Worm (Caenorhabditis elegans) whole organism, L1 larva: ENCODE data around the gene ttn-1.
A peak's percentile ranks its signal among the peaks of the same experiment; 100 is the strongest.

Source experiments
- C34B4.2 ChIP-seq: sonication (generic microtip); optimal IDR thresholded peaks from 2 replicates; lab custom pipeline; 2017; ENCODE audit warnings: mild to moderate bottlenecking, missing genetic modification characterization, missing compliant biosample characterization
- aha-1 ChIP-seq: fragments of 150-350 bp; optimal IDR thresholded peaks from 2 replicates; lab custom pipeline; 2014; ENCODE audit warnings: missing biosample characterization, missing genetic modification characterization
- alr-1 ChIP-seq: fragments of 200-800 bp; sonication (Bioruptor generic); optimal IDR thresholded peaks from 2 replicates; lab custom pipeline; 2018; ENCODE audit warnings: borderline replicate concordance, mild to moderate bottlenecking, missing genetic modification characterization, missing compliant biosample characterization
- aly-2 ChIP-seq: fragments of 150-350 bp; optimal IDR thresholded peaks from 2 replicates; lab custom pipeline; 2014; ENCODE audit warnings: missing biosample characterization, missing genetic modification characterization
- ceh-63 ChIP-seq: fragments of 200-800 bp; sonication (Bioruptor generic); optimal IDR thresholded peaks from 2 replicates; lab custom pipeline; 2018; ENCODE audit warnings: mild to moderate bottlenecking, missing genetic modification characterization, missing compliant biosample characterization
- ceh-90 ChIP-seq: sonication (generic microtip); optimal IDR thresholded peaks from 2 replicates; lab custom pipeline; 2016; ENCODE audit warnings: missing genetic modification characterization, missing compliant biosample characterization
- dpl-1 ChIP-seq, 3 experiments: fragments of 150-350 bp in 2 of 3; sonication (generic microtip) in 1 of 3; optimal IDR thresholded peaks; 2 replicates each; lab custom pipeline; 2014 to 2017; ENCODE audit warnings: missing biosample characterization in 3 of 3, missing genetic modification characterization in 3 of 3, missing genetic modification reagents in 3 of 3
- dsc-1 ChIP-seq: sonication (generic microtip); optimal IDR thresholded peaks from 2 replicates; lab custom pipeline; 2016; ENCODE audit warnings: mild to moderate bottlenecking, missing genetic modification characterization, missing compliant biosample characterization
- egl-13 ChIP-seq: sonication (generic microtip); optimal IDR thresholded peaks from 2 replicates; lab custom pipeline; 2016; ENCODE audit warnings: missing genotype, missing genetic modification reagents, missing genetic modification characterization, missing compliant biosample characterization
- egl-27 ChIP-seq, 2 experiments: fragments of 150-350 bp in 1 of 2; sonication (generic microtip); optimal IDR thresholded peaks; 3 replicates each; lab custom pipeline; 2017 to 2018; ENCODE audit warnings: missing biosample characterization in 2 of 2, missing genetic modification characterization in 2 of 2, missing genetic modification reagents in 2 of 2
- elt-3 ChIP-seq, 6 experiments: fragments of 150-350 bp in 1 of 6; sonication (generic microtip); optimal IDR thresholded peaks; 2 replicates each; lab custom pipeline; 2017 to 2018; ENCODE audit warnings: missing biosample characterization in 6 of 6, missing genetic modification characterization in 6 of 6, inconsistent platforms in 1 of 6
- fkh-4 ChIP-seq: sonication (generic microtip); optimal IDR thresholded peaks from 2 replicates; lab custom pipeline; 2016; ENCODE audit warnings: missing compliant biosample characterization, missing genetic modification characterization, borderline replicate concordance
- fkh-8 ChIP-seq: sonication (generic microtip); optimal IDR thresholded peaks from 2 replicates; lab custom pipeline; 2016; ENCODE audit warnings: mild to moderate bottlenecking, missing genetic modification characterization, missing compliant biosample characterization
- fos-1 ChIP-seq: fragments of 150-350 bp; optimal IDR thresholded peaks from 2 replicates; lab custom pipeline; 2014; ENCODE audit warnings: missing biosample characterization, missing genetic modification characterization
- hlh-17 ChIP-seq: fragments of 200-800 bp; sonication (Bioruptor generic); optimal IDR thresholded peaks from 2 replicates; lab custom pipeline; 2018; ENCODE audit warnings: missing genetic modification characterization, mild to moderate bottlenecking, missing compliant biosample characterization, moderate library complexity, borderline replicate concordance
- irx-1 ChIP-seq: sonication (generic microtip); optimal IDR thresholded peaks from 2 replicates; lab custom pipeline; 2016; ENCODE audit warnings: missing genetic modification characterization, missing compliant biosample characterization
- isw-1 ChIP-seq: fragments of 200-800 bp; sonication (Bioruptor generic); IDR thresholded peaks from 2 replicates; pipeline ENCODE4 v1.3.6; 2022; ENCODE audit warnings: missing genetic modification characterization, missing compliant biosample characterization
- lin-14 ChIP-seq: fragments of 200-800 bp; sonication (Bioruptor generic); optimal IDR thresholded peaks from 2 replicates; lab custom pipeline; 2018; ENCODE audit warnings: mild to moderate bottlenecking, missing genetic modification characterization, moderate library complexity, missing compliant biosample characterization
- lin-15B ChIP-seq: fragments of 150-350 bp; sonication (generic microtip); optimal IDR thresholded peaks from 3 replicates; lab custom pipeline; 2014; ENCODE audit warnings: missing biosample characterization, missing genetic modification characterization
- lin-35 ChIP-seq, 2 experiments: fragments of 150-350 bp; optimal IDR thresholded peaks; 2 replicates each; lab custom pipeline; 2014; ENCODE audit warnings: missing biosample characterization in 2 of 2, missing genetic modification characterization in 2 of 2, missing genetic modification reagents in 2 of 2
- lir-3 ChIP-seq: sonication (generic microtip); optimal IDR thresholded peaks from 2 replicates; lab custom pipeline; 2016; ENCODE audit warnings: mild to moderate bottlenecking, missing genetic modification characterization, moderate library complexity, missing compliant biosample characterization; ENCODE audit not compliant: poor library complexity
- lsy-2 ChIP-seq, 2 experiments: fragments of 150-350 bp; optimal IDR thresholded peaks; 2 replicates each; lab custom pipeline; 2014; ENCODE audit warnings: missing biosample characterization in 2 of 2, missing genetic modification characterization in 2 of 2
- mab-9 ChIP-seq: fragments of 200-800 bp; sonication (Bioruptor generic); IDR thresholded peaks from 2 replicates; pipeline ENCODE4 v1.3.6; 2022; ENCODE audit warnings: missing genetic modification reagents, missing genetic modification characterization, missing compliant biosample characterization
- mdl-1 ChIP-seq, 2 experiments: fragments of 150-350 bp; optimal IDR thresholded peaks; 2 replicates each; lab custom pipeline; 2014 to 2017; ENCODE audit warnings: missing biosample characterization in 2 of 2, missing genetic modification characterization in 2 of 2, inconsistent platforms in 1 of 2
- mef-2 ChIP-seq: fragments of 150-350 bp; optimal IDR thresholded peaks from 2 replicates; lab custom pipeline; 2014; ENCODE audit warnings: missing biosample characterization, missing genetic modification characterization
- mep-1 ChIP-seq: fragments of 150-350 bp; optimal IDR thresholded peaks from 2 replicates; lab custom pipeline; 2014; ENCODE audit warnings: missing biosample characterization, missing genetic modification characterization
- nhr-11 ChIP-seq: fragments of 150-350 bp; optimal IDR thresholded peaks from 2 replicates; lab custom pipeline; 2014; ENCODE audit warnings: missing biosample characterization, missing genetic modification characterization
- nhr-20 ChIP-seq: sonication (generic microtip); optimal IDR thresholded peaks from 2 replicates; lab custom pipeline; 2016; ENCODE audit warnings: mild to moderate bottlenecking, missing genetic modification characterization, missing compliant biosample characterization
- nhr-237 ChIP-seq: fragments of 150-350 bp; optimal IDR thresholded peaks from 2 replicates; lab custom pipeline; 2014; ENCODE audit warnings: missing biosample characterization, missing genetic modification characterization
- nhr-28 ChIP-seq: fragments of 150-350 bp; optimal IDR thresholded peaks from 2 replicates; lab custom pipeline; 2014; ENCODE audit warnings: missing biosample characterization, missing genetic modification characterization
- nhr-71 ChIP-seq: sonication (generic microtip); optimal IDR thresholded peaks from 2 replicates; lab custom pipeline; 2016; ENCODE audit warnings: mild to moderate bottlenecking, missing genetic modification characterization, moderate library complexity, missing compliant biosample characterization
- nhr-76 ChIP-seq: sonication (generic microtip); optimal IDR thresholded peaks from 2 replicates; lab custom pipeline; 2017; ENCODE audit warnings: missing biosample characterization, missing genetic modification characterization
- nhr-84 ChIP-seq: sonication (generic microtip); optimal IDR thresholded peaks from 2 replicates; lab custom pipeline; 2017; ENCODE audit warnings: missing biosample characterization, missing genetic modification characterization
- nhr-90 ChIP-seq: sonication (generic microtip); optimal IDR thresholded peaks from 2 replicates; lab custom pipeline; 2016; ENCODE audit warnings: mild to moderate bottlenecking, missing genetic modification characterization, missing compliant biosample characterization; ENCODE audit not compliant: poor library complexity
- pag-3 ChIP-seq: sonication (generic microtip); optimal IDR thresholded peaks from 2 replicates; lab custom pipeline; 2017; ENCODE audit warnings: missing genetic modification characterization, mild to moderate bottlenecking, missing compliant biosample characterization, antibody characterized with exemption, borderline replicate concordance; ENCODE audit not compliant: insufficient read depth
- pax-3 ChIP-seq: fragments of 200-800 bp; sonication (Bioruptor generic); optimal IDR thresholded peaks from 2 replicates; lab custom pipeline; 2018; ENCODE audit warnings: mild to moderate bottlenecking, missing genetic modification characterization, moderate library complexity, missing compliant biosample characterization
- pqm-1 ChIP-seq: sonication (generic microtip); optimal IDR thresholded peaks from 3 replicates; lab custom pipeline; 2017; ENCODE audit warnings: missing biosample characterization, missing genetic modification characterization
- rnt-1 ChIP-seq: sonication (generic microtip); optimal IDR thresholded peaks from 2 replicates; lab custom pipeline; 2016; ENCODE audit warnings: mild to moderate bottlenecking, missing genetic modification characterization, moderate library complexity, missing compliant biosample characterization
- skn-1 ChIP-seq: fragments of 150-350 bp; optimal IDR thresholded peaks from 2 replicates; lab custom pipeline; 2014; ENCODE audit warnings: missing biosample characterization, missing genetic modification characterization
- snu-23 ChIP-seq: sonication (generic microtip); optimal IDR thresholded peaks from 2 replicates; lab custom pipeline; 2016; ENCODE audit warnings: missing genetic modification characterization, missing compliant biosample characterization
- sox-4 ChIP-seq: sonication (generic microtip); optimal IDR thresholded peaks from 2 replicates; lab custom pipeline; 2016; ENCODE audit warnings: missing genetic modification characterization, missing compliant biosample characterization
- sptf-1 ChIP-seq: fragments of 150-350 bp; optimal IDR thresholded peaks from 2 replicates; lab custom pipeline; 2014; ENCODE audit warnings: missing biosample characterization, missing genetic modification characterization
- swsn-7 ChIP-seq: sonication (generic microtip); optimal IDR thresholded peaks from 2 replicates; lab custom pipeline; 2016; ENCODE audit warnings: missing genetic modification characterization, missing compliant biosample characterization
- tbx-2 ChIP-seq: sonication (generic microtip); optimal IDR thresholded peaks from 2 replicates; lab custom pipeline; 2016; ENCODE audit warnings: missing genetic modification characterization, missing compliant biosample characterization
- unc-30 ChIP-seq: sonication (generic microtip); optimal IDR thresholded peaks from 2 replicates; lab custom pipeline; 2017; ENCODE audit warnings: missing biosample characterization, missing genetic modification characterization
- unc-86 ChIP-seq: sonication (generic microtip); optimal IDR thresholded peaks from 2 replicates; lab custom pipeline; 2016; ENCODE audit warnings: missing genetic modification characterization, missing compliant biosample characterization
- xbp-1 ChIP-seq: sonication (generic microtip); optimal IDR thresholded peaks from 2 replicates; lab custom pipeline; 2016; ENCODE audit warnings: missing genetic modification characterization, missing compliant biosample characterization
- zag-1 ChIP-seq: fragments of 150-350 bp; optimal IDR thresholded peaks from 2 replicates; lab custom pipeline; 2014; ENCODE audit warnings: missing biosample characterization, missing genetic modification characterization
- ztf-11 ChIP-seq, 2 experiments: sonication (generic microtip); optimal IDR thresholded peaks; 2 replicates each; lab custom pipeline; 2016 to 2017; ENCODE audit warnings: missing genetic modification characterization in 2 of 2, missing biosample characterization in 1 of 2, missing compliant biosample characterization in 1 of 2
- ztf-4 ChIP-seq: fragments of 150-350 bp; optimal IDR thresholded peaks from 2 replicates; lab custom pipeline; 2014; ENCODE audit warnings: missing biosample characterization, missing genetic modification characterization

The ttn-1 gene

DNA sequence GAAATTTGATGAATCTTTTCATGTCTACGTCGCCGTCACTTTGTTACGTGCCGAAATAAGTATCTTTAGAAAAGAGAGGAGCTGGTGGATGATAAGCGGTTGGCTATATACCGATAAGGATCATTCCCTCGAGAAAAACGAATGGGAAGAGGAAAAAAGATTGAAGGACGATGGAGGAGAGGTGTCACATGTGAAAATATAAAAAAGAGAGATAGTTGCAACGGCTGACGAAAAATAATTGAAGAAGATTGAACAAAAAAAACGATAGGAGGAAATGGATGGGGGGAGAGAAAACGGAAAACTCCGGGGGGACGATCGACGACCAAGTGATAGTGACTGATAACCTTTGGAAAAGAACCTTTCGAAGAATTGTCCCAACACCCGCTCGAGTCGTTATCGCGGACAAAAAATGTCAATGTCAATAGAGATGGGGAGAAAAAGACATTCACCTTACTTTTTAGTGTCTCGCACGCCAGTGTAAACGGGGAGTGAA lies 27.1 kb upstream of the ttn-1 start (continued):
- TF ChIP-seq nhr-28 (tag; lab: Kevin White, UChicago) (no peak), nhr-71 (tag; lab: Kevin White, UChicago) (peak; percentile 92), nhr-11 (tag; lab: Kevin White, UChicago) (peak; percentile 40), skn-1 (tag; lab: Kevin White, UChicago) (peak; percentile 44), aha-1 (tag; lab: Kevin White, UChicago) (no peak), swsn-7 (tag; lab: Kevin White, UChicago) (peak; percentile 64), fkh-8 (tag; lab: Kevin White, UChicago) (no peak), sptf-1 (tag; lab: Kevin White, UChicago) (no peak), C34B4.2 (tag; lab: Kevin White, UChicago) (no peak), mdl-1 (tag; optimal IDR thresholded peaks at IDR 0.05; lab: Kevin White, UChicago) (peak in 1 of 2 experiments; percentile 67), rnt-1 (tag; lab: Kevin White, UChicago) (peak; percentile 67), pag-3 (tag; lab: Kevin White, UChicago) (peak; percentile 58), fos-1 (tag; lab: Kevin White, UChicago) (peak; percentile 2), nhr-76 (no peak), elt-3 (tag; optimal IDR thresholded peaks at IDR 0.05; lab: Kevin White, UChicago) (peak in 4 of 6 experiments; percentile 86 to 98 (median 92)), irx-1 (tag; lab: Kevin White, UChicago) (peak; percentile 54), nhr-237 (tag; lab: Kevin White, UChicago) (peak; percentile 17), tbx-2 (tag; lab: Kevin White, UChicago) (peak; percentile 80), lir-3 (tag; lab: Kevin White, UChicago) (no peak), unc-30 (tag; lab: Kevin White, UChicago) (no peak), pax-3 (no peak), snu-23 (peak; percentile 89), sox-4 (tag; lab: Kevin White, UChicago) (no peak), aly-2 (tag; lab: Kevin White, UChicago) (peak; percentile 23), alr-1 (tag; lab: Kevin White, UChicago) (no peak), mab-9 (0 out of 2 replicates have a peak, but pooled peaks have one; percentile 48), fkh-4 (no peak), pqm-1 (tag; lab: Kevin White, UChicago) (peak; percentile 44), mef-2 (no peak), lsy-2 (tag; optimal IDR thresholded peaks at IDR 0.05; lab: Kevin White, UChicago) (peak; percentile 63 to 80), lin-14 (GFP tag; lab: Kevin White, UChicago) (peak; percentile 94), nhr-20 (tag; lab: Kevin White, UChicago) (peak; percentile 95), ztf-11 (tag; optimal IDR thresholded peaks at IDR 0.05; lab: Kevin White, UChicago) (no peak), egl-13 (tag; lab: Kevin White, UChicago) (no peak), isw-1 (GFP tag; lab: Robert Waterston, UW) (no peak), lin-15B (tag; lab: Kevin White, UChicago) (no peak), ceh-90 (tag; lab: Kevin White, UChicago) (no peak), egl-27 (tag; optimal IDR thresholded peaks at IDR 0.05; lab: Kevin White, UChicago) (peak; percentile 10 to 42), nhr-90 (tag; lab: Kevin White, UChicago) (peak; percentile 80), nhr-84 (tag; lab: Kevin White, UChicago) (no peak), zag-1 (tag; lab: Kevin White, UChicago) (no peak)

DNA sequence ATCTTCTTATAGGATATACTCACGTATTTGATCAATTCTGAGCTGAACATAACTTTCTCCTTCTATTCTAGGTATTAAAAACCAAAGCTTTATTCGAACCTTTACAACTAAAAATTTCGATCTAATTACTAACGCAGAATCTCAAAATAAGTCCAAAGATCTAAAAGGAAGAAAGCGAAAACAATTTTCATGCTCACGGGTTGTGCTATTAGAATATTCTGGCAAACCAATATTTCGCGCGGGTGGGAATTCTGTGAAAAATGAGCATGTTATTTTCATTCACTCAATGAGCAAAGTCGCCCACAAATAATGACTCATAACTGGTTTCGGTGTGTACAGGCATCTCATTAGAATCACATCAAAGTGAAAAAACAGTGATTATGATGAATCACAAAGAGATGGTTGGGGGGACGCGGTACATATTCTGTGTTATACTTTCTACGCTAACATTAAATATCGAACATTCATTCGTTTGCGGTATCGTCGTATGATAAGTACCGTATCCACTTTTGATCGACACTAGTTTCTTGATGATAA lies 26.6 kb upstream of the ttn-1 start:
- TF ChIP-seq unc-86 (tag; lab: Kevin White, UChicago) (no peak), xbp-1 (tag; lab: Kevin White, UChicago) (no peak), nhr-11 (tag; lab: Kevin White, UChicago) (no peak), tbx-2 (tag; lab: Kevin White, UChicago) (no peak), skn-1 (tag; lab: Kevin White, UChicago) (no peak), lin-35 (GFP tag; optimal IDR thresholded peaks at IDR 0.05; lab: Kevin White, UChicago) (no peak), dsc-1 (peak; percentile 70), dpl-1 (GFP tag; optimal IDR thresholded peaks at IDR 0.05; lab: Kevin White, UChicago) (no peak), lin-15B (tag; lab: Kevin White, UChicago) (peak; percentile 5), mep-1 (tag; lab: Kevin White, UChicago) (peak; percentile 46), fkh-8 (tag; lab: Kevin White, UChicago) (peak; percentile 91), nhr-76 (no peak), egl-13 (tag; lab: Kevin White, UChicago) (peak; percentile 12), ztf-4 (tag; lab: Kevin White, UChicago) (no peak), hlh-17 (GFP tag; lab: Kevin White, UChicago) (no peak), mef-2 (peak; percentile 54), ceh-63 (no peak), pag-3 (tag; lab: Kevin White, UChicago) (no peak)
